Fruit fly (Drosophila melanogaster) whole organism, prepupa: ENCODE results near the gene CG7857.
A peak's percentile ranks its signal among the peaks of the same experiment; 100 is the strongest.

Experiments
- CG11762 ChIP-seq: fragments of 200-800 bp; sonication (Bioruptor generic); optimal IDR thresholded peaks from 3 replicates; lab custom pipeline; 2016; ENCODE audit warnings: missing biosample characterization, missing genetic modification characterization; ENCODE audit not compliant: insufficient read depth
- CG16779 ChIP-seq: fragments of 200-800 bp; sonication (Bioruptor generic); optimal IDR thresholded peaks from 3 replicates; lab custom pipeline; 2017; ENCODE audit warnings: missing biosample characterization, mild to moderate bottlenecking, missing genetic modification characterization
- CG31627 ChIP-seq: fragments of 200-800 bp; sonication (Bioruptor generic); optimal IDR thresholded peaks from 3 replicates; lab custom pipeline; 2016; ENCODE audit warnings: missing biosample characterization, missing genetic modification characterization
- CG34406 ChIP-seq: fragments of 200-800 bp; sonication (Bioruptor generic); optimal IDR thresholded peaks from 3 replicates; lab custom pipeline; 2016; ENCODE audit warnings: missing biosample characterization, missing genetic modification characterization
- CG6792 ChIP-seq: fragments of 200-800 bp; sonication (Bioruptor generic); optimal IDR thresholded peaks from 3 replicates; lab custom pipeline; 2016; ENCODE audit warnings: missing biosample characterization, missing genetic modification characterization
- Lpt ChIP-seq: fragments of 200-800 bp; sonication (Bioruptor generic); optimal IDR thresholded peaks from 3 replicates; lab custom pipeline; 2016; ENCODE audit warnings: missing biosample characterization, missing genetic modification characterization
- OdsH ChIP-seq: fragments of 200-800 bp; sonication (Bioruptor generic); optimal IDR thresholded peaks from 3 replicates; lab custom pipeline; 2016; ENCODE audit warnings: missing biosample characterization, missing genetic modification characterization
- Sox102F ChIP-seq: fragments of 200-800 bp; sonication (Bioruptor generic); optimal IDR thresholded peaks from 2 replicates; lab custom pipeline; 2016; ENCODE audit warnings: missing biosample characterization, mild to moderate bottlenecking, missing genetic modification characterization
- acj6 ChIP-seq: fragments of 200-800 bp; sonication (Bioruptor generic); optimal IDR thresholded peaks from 3 replicates; lab custom pipeline; 2016; ENCODE audit warnings: missing biosample characterization, missing genetic modification characterization
- fd59A ChIP-seq: fragments of 200-800 bp; sonication (Bioruptor generic); optimal IDR thresholded peaks from 2 replicates; lab custom pipeline; 2017; ENCODE audit warnings: missing biosample characterization, mild to moderate bottlenecking, missing genetic modification characterization, missing genetic modification reagents
- fd85E ChIP-seq: fragments of 200-800 bp; sonication (Bioruptor generic); optimal IDR thresholded peaks from 3 replicates; lab custom pipeline; 2016; ENCODE audit warnings: missing biosample characterization, missing genetic modification characterization

- TF ChIP-seq fd85E (no peak), Sox102F (GFP tag; lab: Kevin White, UChicago) (no peak), Lpt (peak; percentile 28), CG6792 (no peak), CG34406 (GFP tag; lab: Kevin White, UChicago) (no peak), fd59A (GFP tag; lab: Kevin White, UChicago) (no peak), CG31627 (GFP tag; lab: Kevin White, UChicago) (no peak), acj6 (GFP tag; lab: Kevin White, UChicago) (no peak), OdsH (GFP tag; lab: Kevin White, UChicago) (no peak), CG11762 (GFP tag; lab: Kevin White, UChicago) (no peak), CG16779 (tag; lab: Kevin White, UChicago) (no peak)
These were observed 3.7 kb downstream of the CG7857 start, which contains the start of gene CG7272 for dm6 chr3L:15500813-15501645.
